Fruit fly (Drosophila melanogaster) whole organism, adult: Measurements from ENCODE around the gene DCX-EMAP.

Experiments
- CG11617 ChIP-seq: fragments of 200-800 bp; sonication (Bioruptor generic); optimal IDR thresholded peaks from 2 replicates; lab custom pipeline; 2017; ENCODE audit warnings: mild to moderate bottlenecking, missing biosample characterization, missing genetic modification reagents, missing genetic modification characterization
- CG12768 ChIP-seq: fragments of 200-800 bp; sonication (Bioruptor generic); optimal IDR thresholded peaks from 2 replicates; lab custom pipeline; 2017; ENCODE audit warnings: missing biosample characterization, missing genetic modification characterization, mild to moderate bottlenecking, moderate library complexity, missing genetic modification reagents
- CG14711 ChIP-seq: fragments of 200-800 bp; sonication (Bioruptor generic); optimal IDR thresholded peaks from 2 replicates; lab custom pipeline; 2018; ENCODE audit warnings: missing biosample characterization, mild to moderate bottlenecking, missing genetic modification characterization, moderate library complexity
- CG1620 ChIP-seq: fragments of 200-800 bp; sonication (Bioruptor generic); optimal IDR thresholded peaks from 2 replicates; lab custom pipeline; 2016; ENCODE audit warnings: missing biosample characterization, missing genetic modification characterization
- CG33017 ChIP-seq: fragments of 200-800 bp; sonication (Bioruptor generic); optimal IDR thresholded peaks from 2 replicates; lab custom pipeline; 2018; ENCODE audit warnings: missing biosample characterization, mild to moderate bottlenecking, missing genetic modification characterization, moderate library complexity
- CG5204 ChIP-seq: fragments of 200-800 bp; sonication (Bioruptor generic); optimal IDR thresholded peaks from 2 replicates; lab custom pipeline; 2016; ENCODE audit warnings: missing biosample characterization, missing genetic modification characterization
- CG7045 ChIP-seq: fragments of 200-800 bp; sonication (Bioruptor generic); optimal IDR thresholded peaks from 2 replicates; lab custom pipeline; 2017; ENCODE audit warnings: missing biosample characterization, mild to moderate bottlenecking, missing genetic modification characterization
- CG7101 ChIP-seq: fragments of 200-800 bp; sonication (Bioruptor generic); optimal IDR thresholded peaks from 2 replicates; lab custom pipeline; 2018; ENCODE audit warnings: missing biosample characterization, mild to moderate bottlenecking, missing genetic modification characterization, moderate library complexity
- Clk ChIP-seq: fragments of 200-800 bp; sonication (Bioruptor generic); optimal IDR thresholded peaks from 2 replicates; lab custom pipeline; 2017; ENCODE audit warnings: missing biosample characterization, missing genetic modification characterization
- Crg-1 ChIP-seq: fragments of 200-800 bp; sonication (Bioruptor generic); optimal IDR thresholded peaks from 2 replicates; lab custom pipeline; 2016; ENCODE audit warnings: missing biosample characterization, missing genetic modification characterization
- Hr96 ChIP-seq: fragments of 200-800 bp; sonication (Bioruptor generic); optimal IDR thresholded peaks from 2 replicates; lab custom pipeline; 2016; ENCODE audit warnings: missing biosample characterization, missing genetic modification characterization
- Mnt ChIP-seq: fragments of 200-800 bp; sonication (Bioruptor generic); optimal IDR thresholded peaks from 2 replicates; lab custom pipeline; 2016; ENCODE audit warnings: missing biosample characterization, mild to moderate bottlenecking, missing genetic modification characterization
- bab1 ChIP-seq: fragments of 200-800 bp; sonication (Bioruptor generic); optimal IDR thresholded peaks from 3 replicates; lab custom pipeline; 2019; ENCODE audit warnings: missing biosample characterization, mild to moderate bottlenecking, missing genetic modification characterization, moderate library complexity
- cic ChIP-seq: fragments of 200-800 bp; sonication (Bioruptor generic); optimal IDR thresholded peaks from 2 replicates; lab custom pipeline; 2017; ENCODE audit warnings: missing biosample characterization, mild to moderate bottlenecking, missing genetic modification characterization, moderate library complexity
- cnc ChIP-seq, 2 experiments: fragments of >200 bp; optimal IDR thresholded peaks; 2 replicates each; lab custom pipeline; 2017
- kay ChIP-seq: fragments of 200-800 bp; sonication (Bioruptor generic); peaks from one replicate; lab custom pipeline; 2016; ENCODE audit warnings: missing biosample characterization, missing genetic modification characterization, borderline replicate concordance
- ovo ChIP-seq: fragments of 200-800 bp; sonication (Bioruptor generic); optimal IDR thresholded peaks from 2 replicates; lab custom pipeline; 2016; ENCODE audit warnings: missing biosample characterization, missing genetic modification characterization
- pad ChIP-seq: fragments of 200-800 bp; sonication (Bioruptor generic); optimal IDR thresholded peaks from 3 replicates; lab custom pipeline; 2017; ENCODE audit warnings: missing biosample characterization, missing genetic modification characterization, mild to moderate bottlenecking, moderate library complexity, missing genetic modification reagents
- tj ChIP-seq: fragments of 200-800 bp; sonication (Bioruptor generic); optimal IDR thresholded peaks from 3 replicates; lab custom pipeline; 2017; ENCODE audit warnings: missing biosample characterization, mild to moderate bottlenecking, missing genetic modification characterization, moderate library complexity
- toe ChIP-seq: fragments of 200-800 bp; sonication (Bioruptor generic); optimal IDR thresholded peaks from 2 replicates; lab custom pipeline; 2016; ENCODE audit warnings: missing biosample characterization, missing genetic modification characterization

The DCX-EMAP gene

dm6 chr3L:14945961-14946466, 42.4 kb downstream of the DCX-EMAP start, which contains the start of gene BobA:
Gene BobA (minus strand): TSS chr3L:14946125.
- TF ChIP-seq CG33017 (tag; lab: Kevin White, UChicago): no peak
- TF ChIP-seq pad (GFP tag; lab: Kevin White, UChicago): no peak
- TF ChIP-seq CG7045: no peak
- TF ChIP-seq Crg-1 (GFP tag; lab: Kevin White, UChicago): no peak
- TF ChIP-seq toe: no peak
- TF ChIP-seq ovo (GFP tag; lab: Kevin White, UChicago): no peak
- TF ChIP-seq CG14711 (tag; lab: Kevin White, UChicago): no peak
- no peak for TF ChIP-seq CG1620 (GFP tag; lab: Kevin White, UChicago)
- no peak for TF ChIP-seq Hr96 (GFP tag; lab: Kevin White, UChicago)
- TF ChIP-seq cic (GFP tag; lab: Kevin White, UChicago): no peak
- TF ChIP-seq bab1 (GFP tag; lab: Kevin White, UChicago): no peak
- no peak for TF ChIP-seq Clk (GFP tag; lab: Kevin White, UChicago)
- no peak for TF ChIP-seq tj (GFP tag; lab: Kevin White, UChicago)
- TF ChIP-seq kay (GFP tag; lab: Kevin White, UChicago): no peak
- TF ChIP-seq CG5204 (GFP tag; lab: Kevin White, UChicago): no peak
- no peak for TF ChIP-seq CG11617

DNA sequence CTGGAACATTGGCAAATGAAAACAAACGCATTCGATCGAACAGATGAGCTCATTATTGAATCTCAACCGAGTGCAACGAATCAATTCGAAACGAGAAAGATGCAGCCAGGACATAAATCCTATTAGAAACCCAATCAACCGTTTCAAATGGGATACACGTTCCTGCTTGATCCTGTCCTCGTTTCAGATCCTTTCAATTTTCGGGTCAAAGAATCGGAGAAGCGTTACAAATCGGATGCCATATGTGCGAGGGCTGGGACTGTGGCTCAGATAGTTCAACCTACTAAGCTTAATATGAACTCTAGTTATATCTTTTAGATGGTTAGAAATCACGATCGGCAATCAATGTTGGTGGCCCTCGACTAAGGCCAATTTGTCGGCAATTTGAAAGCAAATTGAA, 46.3 kb downstream of the DCX-EMAP start:
- no peak for TF ChIP-seq pad (GFP tag; lab: Kevin White, UChicago)
- no peak for TF ChIP-seq toe
- no peak for TF ChIP-seq CG7101 (tag; lab: Kevin White, UChicago)
- TF ChIP-seq cnc (optimal IDR thresholded peaks at IDR 0.05; lab: Kevin White, UChicago): no peak
- TF ChIP-seq CG7045: no peak
- no peak for TF ChIP-seq CG5204 (GFP tag; lab: Kevin White, UChicago)
- TF ChIP-seq CG33017 (tag; lab: Kevin White, UChicago): no peak
- TF ChIP-seq tj (GFP tag; lab: Kevin White, UChicago): no peak

- no peak for TF ChIP-seq kay (GFP tag; lab: Kevin White, UChicago)
- no peak for TF ChIP-seq CG7101 (tag; lab: Kevin White, UChicago)
- no peak for TF ChIP-seq cic (GFP tag; lab: Kevin White, UChicago)
- no peak for TF ChIP-seq bab1 (GFP tag; lab: Kevin White, UChicago)
- TF ChIP-seq Hr96 (GFP tag; lab: Kevin White, UChicago): no peak
- no peak for TF ChIP-seq CG12768 (GFP tag; lab: Kevin White, UChicago)
- TF ChIP-seq pad (GFP tag; lab: Kevin White, UChicago): no peak
- TF ChIP-seq tj (GFP tag; lab: Kevin White, UChicago): no peak
- no peak for TF ChIP-seq CG11617
- no peak for TF ChIP-seq CG1620 (GFP tag; lab: Kevin White, UChicago)
- TF ChIP-seq toe: no peak
- no peak for TF ChIP-seq CG14711 (tag; lab: Kevin White, UChicago)
- TF ChIP-seq CG33017 (tag; lab: Kevin White, UChicago): no peak
- no peak for TF ChIP-seq Clk (GFP tag; lab: Kevin White, UChicago)
- no peak for TF ChIP-seq Crg-1 (GFP tag; lab: Kevin White, UChicago)
- no peak for TF ChIP-seq cnc (optimal IDR thresholded peaks at IDR 0.05; lab: Kevin White, UChicago)
- no peak for TF ChIP-seq ovo (GFP tag; lab: Kevin White, UChicago)
Measured at dm6 chr3L:14952858-14953669, 49.5 kb downstream of the DCX-EMAP start.

DNA sequence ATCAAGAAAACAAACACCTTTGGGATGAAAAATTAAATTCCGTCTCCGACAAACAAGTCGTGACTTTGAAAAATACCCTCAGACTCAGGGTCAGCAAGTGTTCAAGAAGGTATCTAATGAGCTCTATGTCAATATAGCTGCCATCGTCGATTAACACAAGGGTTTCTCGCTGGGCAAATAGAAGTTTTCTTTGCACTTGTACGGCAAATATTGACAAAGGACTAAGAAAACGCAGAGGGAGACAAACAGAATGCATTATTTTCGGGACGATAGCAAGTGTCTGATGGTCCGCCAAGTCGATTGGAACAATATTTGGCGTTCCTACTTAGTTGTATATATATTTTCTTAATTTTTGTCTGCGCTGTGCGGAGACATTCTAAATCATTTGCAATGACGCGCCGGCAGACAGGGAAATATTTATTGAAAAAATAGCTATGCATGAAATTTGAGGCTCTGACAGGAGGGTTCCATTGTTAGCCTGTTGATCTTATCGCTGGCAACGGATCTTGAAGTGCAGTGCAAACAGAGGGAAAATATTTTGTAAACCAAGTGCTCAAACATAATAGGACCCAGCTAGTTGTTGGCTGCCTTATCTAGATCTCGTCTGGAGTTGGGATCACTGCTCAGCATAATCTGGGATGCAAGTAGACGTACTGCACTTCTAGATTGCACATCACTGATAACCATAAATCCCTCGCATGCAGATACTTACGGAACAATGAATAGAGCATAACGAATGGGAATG, 52.9 kb downstream of the DCX-EMAP start:
- TF ChIP-seq toe (no peak), CG33017 (tag; lab: Kevin White, UChicago) (no peak), cnc (optimal IDR thresholded peaks at IDR 0.05; lab: Kevin White, UChicago) (no peak), CG7045 (no peak), CG1620 (GFP tag; lab: Kevin White, UChicago) (no peak)

DNA sequence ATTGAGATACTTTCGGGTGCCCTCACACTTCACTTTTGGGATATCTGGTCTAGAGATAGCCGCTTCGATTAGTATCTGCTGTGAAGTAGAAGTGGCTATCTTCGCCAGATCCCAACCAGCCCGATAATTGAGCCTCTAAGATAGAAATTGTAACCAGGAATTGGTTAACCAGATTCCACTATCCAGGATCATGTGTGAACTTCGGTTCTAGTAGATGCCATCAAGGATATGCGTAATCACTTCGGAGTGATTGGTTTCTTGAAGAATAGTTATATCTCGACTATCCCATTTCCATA, 53.4 kb downstream of the DCX-EMAP start:
- TF ChIP-seq CG14711 (tag; lab: Kevin White, UChicago): no peak

DNA sequence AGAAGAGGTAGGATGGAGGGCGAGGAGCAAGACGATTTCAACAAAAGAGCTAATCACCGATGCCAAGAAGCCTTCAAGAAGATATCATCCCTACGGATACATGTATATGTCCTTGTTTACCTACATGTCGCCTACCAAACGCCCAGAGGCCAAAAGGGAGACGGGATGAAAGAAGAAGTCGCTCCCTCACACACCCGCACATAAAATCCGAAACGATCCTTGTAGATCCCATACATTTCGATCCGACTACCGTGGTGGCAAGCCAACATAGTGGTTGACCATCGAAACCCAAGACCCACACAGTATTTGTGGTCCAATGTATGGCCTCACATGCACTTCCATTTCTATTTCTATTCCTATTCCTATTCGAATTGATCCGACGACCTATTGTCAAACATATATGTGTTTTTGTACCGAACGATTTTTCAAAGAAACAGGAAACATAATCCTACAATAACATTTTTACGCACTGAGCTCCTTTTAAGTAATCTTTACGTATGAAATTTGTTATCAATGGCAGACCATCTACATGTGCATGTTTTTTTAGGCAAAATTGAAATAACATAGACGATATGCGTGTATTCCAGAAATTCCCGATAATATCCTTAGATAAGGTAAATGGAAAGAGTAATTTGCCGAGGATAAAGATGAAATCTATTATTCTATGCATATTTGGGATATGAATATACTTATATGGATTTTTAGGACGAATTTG, 55.2 kb downstream of the DCX-EMAP start:
- TF ChIP-seq CG11617 (no peak), Crg-1 (GFP tag; lab: Kevin White, UChicago) (no peak), Mnt (GFP tag; lab: Kevin White, UChicago) (no peak), CG33017 (tag; lab: Kevin White, UChicago) (no peak), toe (no peak)
